Fruit fly (Drosophila melanogaster): ENCODE measurements around the gene NijA.

Gene NijA

DNA sequence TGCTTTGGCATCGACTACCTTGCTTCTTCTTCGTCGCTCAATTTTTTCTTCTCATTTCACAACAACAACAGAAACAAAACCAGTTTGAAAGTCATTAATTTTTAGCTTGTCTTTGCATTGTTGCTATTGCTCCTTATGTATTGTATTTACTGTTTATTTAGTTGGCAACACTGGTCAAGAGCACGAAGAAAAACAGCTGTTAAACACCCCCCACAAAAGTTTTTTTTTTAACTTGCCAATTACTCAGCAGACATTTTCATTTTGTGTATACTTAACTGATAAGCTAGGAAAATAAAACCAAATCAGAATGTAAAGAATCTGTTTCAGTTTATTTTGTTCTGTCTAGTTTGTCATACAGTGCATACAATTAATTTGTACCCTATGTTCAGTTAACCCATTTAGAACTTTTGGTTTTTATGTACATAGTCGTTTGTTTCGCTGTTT is 16.9 kb downstream of the NijA start (continued):
- TF ChIP-seq Bteb2 (GFP tag; optimal IDR thresholded peaks at IDR 0.05): peak; percentile 2
- TF ChIP-seq CG12744 (GFP tag; optimal IDR thresholded peaks at IDR 0.05): no peak
- 0 out of 2 replicates have a peak, but pooled peaks have one; percentile 10 for TF ChIP-seq stc (GFP tag; IDR thresholded peaks at IDR 0.05)
- no peak for TF ChIP-seq sim (GFP tag; IDR thresholded peaks at IDR 0.05)
- TF ChIP-seq Atf6 (GFP tag; IDR thresholded peaks at IDR 0.05): no peak; the same call in 1 of the 2 replicates
- 0 out of 3 replicates have a peak, but pooled peaks have one; percentile 32 for TF ChIP-seq ci (GFP tag; IDR thresholded peaks at IDR 0.05)
- no peak for TF ChIP-seq Trl (optimal IDR thresholded peaks at IDR 0.05)
- no peak for TF ChIP-seq Trl (GFP tag; optimal IDR thresholded peaks at IDR 0.05)
- peak; percentile 25 for TF ChIP-seq oc (tag; optimal IDR thresholded peaks at IDR 0.05)
- no peak for TF ChIP-seq CTCF (GFP tag; optimal IDR thresholded peaks at IDR 0.05)
- no peak for TF ChIP-seq onecut (GFP tag; IDR thresholded peaks at IDR 0.05)
- TF ChIP-seq Hr78 (GFP tag; optimal IDR thresholded peaks at IDR 0.05): no peak
- no peak for TF ChIP-seq CG6272 (GFP tag; IDR thresholded peaks at IDR 0.05)
- peak in 1 of 2 experiments; percentile 36 for TF ChIP-seq Eip74EF (GFP tag; optimal IDR thresholded peaks at IDR 0.05)
- peak; percentile 30 for TF ChIP-seq Sox100B (GFP tag; optimal IDR thresholded peaks at IDR 0.05)
- peak; percentile 2 for TF ChIP-seq CG4707 (GFP tag; optimal IDR thresholded peaks at IDR 0.05)
- no peak for TF ChIP-seq Oaz (GFP tag; IDR thresholded peaks at IDR 0.05)
- TF ChIP-seq CG8388 (GFP tag; optimal IDR thresholded peaks at IDR 0.05): peak; percentile 62
- no peak for TF ChIP-seq lola (GFP tag; optimal IDR thresholded peaks at IDR 0.05)
- TF ChIP-seq ftz-f1 (GFP tag; optimal IDR thresholded peaks at IDR 0.05): no peak
- peak; percentile 36 for TF ChIP-seq CG14710 (tag; optimal IDR thresholded peaks at IDR 0.05)
- TF ChIP-seq CG18011 (GFP tag; optimal IDR thresholded peaks at IDR 0.05): peak; percentile 36
- peak; percentile 55 for TF ChIP-seq Hmr (GFP tag; optimal IDR thresholded peaks at IDR 0.05)
- no peak for TF ChIP-seq CG43689 (GFP tag; IDR thresholded peaks at IDR 0.05)
- no peak for TF ChIP-seq sd (tag; optimal IDR thresholded peaks at IDR 0.05)
- TF ChIP-seq CG16815 (GFP tag; optimal IDR thresholded peaks at IDR 0.05): no peak
- no peak for TF ChIP-seq Gug (GFP tag; IDR thresholded peaks at IDR 0.05)
- peak; percentile 49 for TF ChIP-seq CG2120 (GFP tag; optimal IDR thresholded peaks at IDR 0.05)
- no peak for TF ChIP-seq amos (GFP tag; IDR thresholded peaks at IDR 0.05; ENCODE audit: partially characterized antibody)
- TF ChIP-seq HLH3B (GFP tag; IDR thresholded peaks at IDR 0.05): no peak
- TF ChIP-seq ham (GFP tag; IDR thresholded peaks at IDR 0.05): no peak
- no peak for TF ChIP-seq CG7372 (GFP tag; IDR thresholded peaks at IDR 0.05)
- peak; percentile 66 for TF ChIP-seq CG6765 (GFP tag; optimal IDR thresholded peaks at IDR 0.05)
- no peak for TF ChIP-seq mirr (GFP tag; optimal IDR thresholded peaks at IDR 0.05)
- TF ChIP-seq sisA (GFP tag; IDR thresholded peaks at IDR 0.05): no peak
- TF ChIP-seq ac (GFP tag; optimal IDR thresholded peaks at IDR 0.05): no peak
- no peak for TF ChIP-seq phol (tag; optimal IDR thresholded peaks at IDR 0.05)
- TF ChIP-seq klu (GFP tag; IDR thresholded peaks at IDR 0.05): no peak
- peak; percentile 54; the same call in 1 of the 2 replicates for TF ChIP-seq CG11696 (GFP tag; IDR thresholded peaks at IDR 0.05)
- 0 out of 3 replicates have a peak, but pooled peaks have one; percentile 13 for TF ChIP-seq row (GFP tag; IDR thresholded peaks at IDR 0.05)
- no peak for TF ChIP-seq CG10431 (GFP tag; optimal IDR thresholded peaks at IDR 0.05)
- TF ChIP-seq Dek (tag; optimal IDR thresholded peaks at IDR 0.05): peak; percentile 9
- TF ChIP-seq maf-S (GFP tag; optimal IDR thresholded peaks at IDR 0.05): no peak
- no peak for TF ChIP-seq CG7963 (GFP tag; IDR thresholded peaks at IDR 0.05; ENCODE audit: partially characterized antibody)
- no peak for TF ChIP-seq kay (GFP tag; optimal IDR thresholded peaks at IDR 0.05)
- no peak for TF ChIP-seq Ravus (GFP tag; IDR thresholded peaks at IDR 0.05)
- no peak for TF ChIP-seq Fer3 (tag; optimal IDR thresholded peaks at IDR 0.05)
- TF ChIP-seq Adf1 (GFP tag; IDR thresholded peaks at IDR 0.05): no peak
- no peak for TF ChIP-seq zfh1 (GFP tag; IDR thresholded peaks at IDR 0.05)
- TF ChIP-seq Mes4 (GFP tag; optimal IDR thresholded peaks at IDR 0.05): no peak
- TF ChIP-seq CG6854 (GFP tag; optimal IDR thresholded peaks at IDR 0.05): no peak
- TF ChIP-seq CG13296 (GFP tag; optimal IDR thresholded peaks at IDR 0.05): peak; percentile 60
